Worm (Caenorhabditis elegans) whole organism, young adult: ENCODE measurements around the gene rad-54.L2.
A peak's percentile ranks its signal among the peaks of the same experiment; 100 is the strongest.

Experiments used
- B0261.1 ChIP-seq: sonication (generic microtip); optimal IDR thresholded peaks from 2 replicates; lab custom pipeline; 2016; ENCODE audit warnings: mild to moderate bottlenecking, missing genetic modification characterization, moderate library complexity, missing compliant biosample characterization
- B0336.3 ChIP-seq: fragments of 200-800 bp; sonication (Bioruptor generic); IDR thresholded peaks from 2 replicates; pipeline ENCODE4 v1.3.6; 2022; ENCODE audit warnings: missing genetic modification characterization, missing compliant biosample characterization
- F22D6.2 ChIP-seq: sonication (generic microtip); optimal IDR thresholded peaks from 2 replicates; lab custom pipeline; 2016; ENCODE audit warnings: mild to moderate bottlenecking, missing genetic modification characterization, missing compliant biosample characterization
- F33H1.4 ChIP-seq: fragments of 200-800 bp; sonication (Bioruptor generic); IDR thresholded peaks from 2 replicates; pipeline ENCODE4 v1.3.6; 2022; ENCODE audit warnings: missing genetic modification reagents, missing genetic modification characterization, missing compliant biosample characterization
- F57C9.4 ChIP-seq: sonication (generic microtip); optimal IDR thresholded peaks from 2 replicates; lab custom pipeline; 2017; ENCODE audit warnings: mild to moderate bottlenecking, missing genetic modification characterization, missing compliant biosample characterization
- K12H6.12 ChIP-seq: fragments of 200-800 bp; sonication (Bioruptor generic); optimal IDR thresholded peaks from 2 replicates; lab custom pipeline; 2018; ENCODE audit warnings: mild to moderate bottlenecking, missing genetic modification characterization, missing compliant biosample characterization
- ZK185.1 ChIP-seq: sonication (generic microtip); optimal IDR thresholded peaks from 2 replicates; lab custom pipeline; 2016; ENCODE audit warnings: mild to moderate bottlenecking, missing genetic modification characterization, missing compliant biosample characterization; ENCODE audit not compliant: poor library complexity, severe bottlenecking
- akir-1 ChIP-seq: fragments of 200-800 bp; sonication (Bioruptor generic); optimal IDR thresholded peaks from 2 replicates; lab custom pipeline; 2018; ENCODE audit warnings: mild to moderate bottlenecking, missing genetic modification characterization, moderate library complexity, missing compliant biosample characterization
- atf-7 ChIP-seq: sonication (generic microtip); optimal IDR thresholded peaks from 2 replicates; lab custom pipeline; 2017; ENCODE audit warnings: mild to moderate bottlenecking, missing genetic modification characterization, missing compliant biosample characterization
- attf-3 ChIP-seq: fragments of 200-800 bp; sonication (Bioruptor generic); conservative IDR thresholded peaks from 2 replicates; pipeline ENCODE4 v1.3.6; 2022; ENCODE audit warnings: missing genetic modification reagents, missing genetic modification characterization, missing compliant biosample characterization
- cebp-1 ChIP-seq, 2 experiments: fragments of 200-800 bp in 1 of 2; sonication (Bioruptor generic) in 1 of 2; sonication (generic microtip) in 1 of 2; IDR thresholded peaks in 1 of 2; optimal IDR thresholded peaks in 1 of 2; 2 replicates each; pipeline versions ENCODE4 v1.3.6 to Lab custom; 2017 to 2022; ENCODE audit warnings: missing compliant biosample characterization in 2 of 2, missing genetic modification characterization in 2 of 2, mild to moderate bottlenecking in 1 of 2, missing genetic modification reagents in 1 of 2, moderate library complexity in 1 of 2
- ceh-100 ChIP-seq: fragments of 200-800 bp; sonication (Bioruptor generic); IDR thresholded peaks from 2 replicates; pipeline ENCODE4 v1.3.6; 2022; ENCODE audit warnings: missing genetic modification reagents, missing genetic modification characterization, missing compliant biosample characterization
- ceh-40 ChIP-seq: fragments of 200-800 bp; sonication (Bioruptor generic); IDR thresholded peaks from 2 replicates; pipeline ENCODE4 v1.3.6; 2022; ENCODE audit warnings: missing genetic modification characterization, missing compliant biosample characterization
- ceh-58 ChIP-seq: fragments of 200-800 bp; sonication (Bioruptor generic); IDR thresholded peaks from 2 replicates; pipeline ENCODE4 v1.3.6; 2022; ENCODE audit warnings: missing genetic modification characterization, missing compliant biosample characterization
- ceh-91 ChIP-seq: fragments of 200-800 bp; sonication (Bioruptor generic); IDR thresholded peaks from 2 replicates; pipeline ENCODE4 v1.3.6; 2022; ENCODE audit warnings: missing genetic modification reagents, missing genetic modification characterization, missing compliant biosample characterization
- egrh-3 ChIP-seq: fragments of 200-800 bp; sonication (Bioruptor generic); IDR thresholded peaks from 2 replicates; pipeline ENCODE4 v1.3.6; 2022; ENCODE audit warnings: missing genetic modification reagents, missing genetic modification characterization, missing compliant biosample characterization
- fkh-3 ChIP-seq: sonication (generic microtip); optimal IDR thresholded peaks from 2 replicates; lab custom pipeline; 2016; ENCODE audit warnings: mild to moderate bottlenecking, missing genetic modification characterization, missing compliant biosample characterization
- him-1 ChIP-seq: sonication (generic microtip); optimal IDR thresholded peaks from 2 replicates; lab custom pipeline; 2016; ENCODE audit warnings: missing genotype, missing genetic modification reagents, missing genetic modification characterization, missing compliant biosample characterization
- hrde-1 ChIP-seq: sonication (generic microtip); optimal IDR thresholded peaks from 2 replicates; lab custom pipeline; 2016; ENCODE audit warnings: missing genetic modification characterization, mild to moderate bottlenecking, missing compliant biosample characterization, moderate library complexity, missing genotype, missing genetic modification reagents, borderline replicate concordance
- let-607 ChIP-seq, 2 experiments: fragments of 200-800 bp in 1 of 2; sonication (Bioruptor generic) in 1 of 2; sonication (generic microtip) in 1 of 2; optimal IDR thresholded peaks; 2 replicates each; lab custom pipeline; 2016 to 2018; ENCODE audit warnings: mild to moderate bottlenecking in 2 of 2, missing compliant biosample characterization in 2 of 2, missing genetic modification characterization in 2 of 2, moderate library complexity in 2 of 2, missing genotype in 1 of 2
- lin-26 ChIP-seq: fragments of 200-800 bp; sonication (Bioruptor generic); IDR thresholded peaks from 2 replicates; pipeline ENCODE4 v1.3.6; 2022; ENCODE audit warnings: missing genetic modification reagents, missing genetic modification characterization, missing compliant biosample characterization
- lin-40 ChIP-seq: sonication (generic microtip); optimal IDR thresholded peaks from 2 replicates; lab custom pipeline; 2016; ENCODE audit warnings: missing genetic modification characterization, mild to moderate bottlenecking, missing compliant biosample characterization, missing genotype, missing genetic modification reagents
- mes-4 ChIP-seq: sonication (generic microtip); optimal IDR thresholded peaks from 2 replicates; lab custom pipeline; 2016; ENCODE audit warnings: missing genotype, missing genetic modification characterization, missing compliant biosample characterization
- snpc-1.1 ChIP-seq: sonication (generic microtip); optimal IDR thresholded peaks from 2 replicates; lab custom pipeline; 2017; ENCODE audit warnings: missing genetic modification characterization, mild to moderate bottlenecking, missing compliant biosample characterization, antibody characterized with exemption, moderate library complexity, missing genotype, missing genetic modification reagents; ENCODE audit not compliant: insufficient read depth
- somi-1 ChIP-seq: fragments of 200-800 bp; sonication (Bioruptor generic); optimal IDR thresholded peaks from 2 replicates; lab custom pipeline; 2018; ENCODE audit warnings: mild to moderate bottlenecking, missing genetic modification characterization, missing compliant biosample characterization
- tbp1 ChIP-seq: fragments of 200-800 bp; sonication (Bioruptor generic); optimal IDR thresholded peaks from 2 replicates; lab custom pipeline; 2018; ENCODE audit warnings: mild to moderate bottlenecking, missing genetic modification characterization, missing compliant biosample characterization
- ztf-22 ChIP-seq: fragments of 200-800 bp; sonication (Bioruptor generic); optimal IDR thresholded peaks from 2 replicates; lab custom pipeline; 2018; ENCODE audit warnings: mild to moderate bottlenecking, missing genetic modification characterization, moderate library complexity, missing compliant biosample characterization
- ztf-25 ChIP-seq: fragments of 200-800 bp; sonication (Bioruptor generic); IDR thresholded peaks from 2 replicates; pipeline ENCODE4 v1.3.6; 2022; ENCODE audit warnings: missing genetic modification reagents, missing genetic modification characterization, missing compliant biosample characterization
- ztf-28 ChIP-seq: fragments of 200-800 bp; sonication (Bioruptor generic); IDR thresholded peaks from 2 replicates; pipeline ENCODE4 v1.3.6; 2022; ENCODE audit warnings: missing genetic modification reagents, missing genetic modification characterization, missing compliant biosample characterization
- ztf-6 ChIP-seq: fragments of 200-800 bp; sonication (Bioruptor generic); IDR thresholded peaks from 2 replicates; pipeline ENCODE4 v1.3.6; 2022; ENCODE audit warnings: missing genetic modification reagents, missing genetic modification characterization, missing compliant biosample characterization

The rad-54.L2 gene

DNA sequence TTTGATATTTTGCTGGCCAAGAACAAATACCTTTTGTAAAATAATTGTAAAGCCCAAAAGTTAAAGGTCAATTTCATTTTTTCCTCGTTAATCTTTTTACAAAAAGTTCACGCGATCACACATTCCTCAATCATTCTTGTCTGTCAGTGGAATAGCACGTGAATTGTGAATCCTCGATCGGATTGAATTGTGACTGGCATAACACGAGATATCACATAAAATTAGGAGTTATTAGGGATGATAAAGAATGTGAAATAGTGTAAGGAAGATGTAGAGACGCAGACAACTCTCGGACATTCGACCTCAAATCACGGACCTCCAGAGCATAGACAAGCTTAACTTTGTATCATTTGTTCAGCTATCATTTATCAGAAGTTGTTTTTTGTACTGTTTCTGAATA lies 12.3 kb downstream of the rad-54.L2 start, which contains the start of gene C27B7.6:
Gene C27B7.6 (minus strand): TSS at position 182 of the 400 bp plus-strand sequence.
- no peak for TF ChIP-seq ztf-25 (GFP tag; lab: Robert Waterston, UW)
- TF ChIP-seq ceh-100 (GFP tag; lab: Robert Waterston, UW), result no peak
- TF ChIP-seq egrh-3 (GFP tag; lab: Robert Waterston, UW), result no peak
- TF ChIP-seq ztf-28 (GFP tag; lab: Robert Waterston, UW), result no peak
- TF ChIP-seq ztf-6, result no peak
- no peak for TF ChIP-seq F33H1.4 (GFP tag; lab: Robert Waterston, UW)
- TF ChIP-seq ztf-22, result no peak
- TF ChIP-seq fkh-3 (tag; lab: Kevin White, UChicago), result no peak

DNA sequence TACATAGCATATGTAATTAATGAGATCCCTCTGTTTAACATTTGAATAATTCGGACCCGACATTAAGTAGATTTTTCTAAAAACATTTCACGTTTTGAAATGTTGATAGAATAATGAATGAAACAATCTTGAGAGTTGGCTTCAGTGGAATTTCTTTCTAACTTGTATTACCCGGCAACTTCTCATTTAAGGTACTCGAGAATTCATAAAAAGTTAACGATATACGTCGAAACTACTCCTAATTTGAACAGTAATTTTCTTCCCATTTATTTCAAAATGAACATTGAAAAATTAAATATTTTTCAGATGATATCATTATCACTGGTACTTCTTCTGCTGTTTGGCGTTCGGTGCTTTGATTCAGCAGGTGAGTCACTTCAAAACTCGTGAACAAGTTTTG lies 12.9 kb downstream of the rad-54.L2 start, which contains the start of gene C27B7.7:
Gene C27B7.7 (plus strand): TSS at position 301 of the 400 bp plus-strand sequence.
- TF ChIP-seq somi-1 (GFP tag; lab: Kevin White, UChicago) (no peak), ceh-40 (GFP tag; lab: Robert Waterston, UW) (no peak)

DNA sequence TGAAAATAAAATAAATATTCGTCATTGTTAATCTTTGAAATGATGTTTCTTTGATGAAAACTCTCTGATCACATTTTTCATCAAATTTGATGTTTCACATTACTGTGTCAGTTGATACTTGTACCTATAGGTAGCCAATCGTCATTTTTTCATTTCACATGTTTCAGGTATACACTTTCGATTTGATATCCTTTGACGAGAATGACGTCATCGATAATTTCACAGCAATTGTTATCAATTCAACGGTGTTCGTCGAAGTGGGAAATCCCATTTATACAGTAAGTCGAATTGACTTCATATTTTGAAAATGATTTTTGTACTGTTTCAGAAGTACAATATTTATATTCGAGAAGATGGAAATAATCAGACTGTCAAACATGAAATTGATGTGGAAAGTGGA lies 20.3 kb downstream of the rad-54.L2 start:
- TF ChIP-seq attf-3 (GFP tag; lab: Robert Waterston, UW), result no peak
- peak; percentile 88 for TF ChIP-seq atf-7

DNA sequence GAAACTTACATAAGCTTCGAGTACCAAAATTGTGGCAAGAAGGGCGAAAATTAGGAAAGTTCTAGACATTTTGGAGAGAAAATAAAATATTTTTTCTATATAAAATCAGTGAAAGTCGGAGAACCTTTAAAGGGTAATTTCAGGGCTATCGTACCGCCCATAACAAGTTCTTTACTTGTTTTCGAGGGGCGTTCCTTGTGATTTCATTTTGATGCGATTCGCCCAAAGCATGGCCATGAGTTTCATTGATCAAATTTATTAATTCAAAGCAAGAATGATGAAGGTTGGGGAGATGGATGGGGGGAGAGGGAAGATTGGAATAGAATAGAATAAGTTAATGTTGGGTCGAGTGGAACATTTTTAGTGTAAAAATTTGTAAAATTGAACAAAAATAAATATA lies 22.1 kb downstream of the rad-54.L2 start, which contains the start of gene C27B7.9:
Gene C27B7.9 (minus strand): TSS at position 101 of the 400 bp plus-strand sequence.
- 0 out of 2 replicates have a peak, but pooled peaks have one; percentile 31 for TF ChIP-seq ceh-58
- TF ChIP-seq tbp1 (GFP tag; lab: Kevin White, UChicago), result no peak
- TF ChIP-seq B0261.1 (tag; lab: Kevin White, UChicago), result no peak
- no peak for TF ChIP-seq ceh-91 (GFP tag; lab: Robert Waterston, UW)
- TF ChIP-seq him-1 (tag; lab: Kevin White, UChicago), result no peak
- TF ChIP-seq cebp-1 (GFP tag; IDR thresholded peaks at IDR 0.05; lab: Robert Waterston, UW), result no peak
- no peak for TF ChIP-seq cebp-1 (tag; optimal IDR thresholded peaks at IDR 0.05; lab: Kevin White, UChicago)
- TF ChIP-seq B0336.3 (GFP tag; lab: Robert Waterston, UW), result no peak

DNA sequence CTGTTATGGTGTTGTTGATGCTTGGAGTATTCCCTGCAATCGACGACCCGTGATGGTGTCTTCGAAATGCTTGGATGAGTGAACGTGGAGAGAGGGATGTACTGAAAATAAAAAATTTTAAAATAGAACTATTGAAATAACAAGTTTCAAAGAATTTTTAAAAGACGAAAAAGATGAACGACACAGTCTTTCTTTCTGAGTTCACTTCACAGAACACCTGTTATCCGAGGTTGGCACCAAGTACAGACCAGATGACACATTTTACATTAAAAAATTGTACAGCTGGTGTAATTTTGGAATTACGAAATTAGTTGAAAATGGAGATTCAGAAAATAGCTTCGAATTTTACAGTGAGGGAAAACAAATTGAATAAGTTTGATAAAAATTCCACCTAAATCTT lies 24.9 kb downstream of the rad-54.L2 start, which contains the start of gene rap-1:
Gene rap-1 (minus strand): TSS at position 101 of the 400 bp plus-strand sequence.
- TF ChIP-seq let-607 (tag; optimal IDR thresholded peaks at IDR 0.05; lab: Kevin White, UChicago), result no peak
- TF ChIP-seq mes-4 (tag; lab: Kevin White, UChicago), result no peak
- no peak for TF ChIP-seq ZK185.1 (tag; lab: Kevin White, UChicago)
- no peak for TF ChIP-seq snpc-1.1 (tag; lab: Kevin White, UChicago)
- no peak for TF ChIP-seq hrde-1 (tag; lab: Kevin White, UChicago)
- TF ChIP-seq lin-26 (GFP tag; lab: Robert Waterston, UW), result no peak
- TF ChIP-seq lin-40, result no peak
- no peak for TF ChIP-seq attf-3 (GFP tag; lab: Robert Waterston, UW)
- TF ChIP-seq F22D6.2, result no peak
- no peak for TF ChIP-seq F57C9.4 (tag; lab: Kevin White, UChicago)
- no peak for TF ChIP-seq K12H6.12 (tag; lab: Kevin White, UChicago)
- TF ChIP-seq akir-1 (GFP tag; lab: Kevin White, UChicago), result no peak
- TF ChIP-seq, all 124 proteins: peak for 0
